Fruit fly (Drosophila melanogaster) whole organism, embryonic: ENCODE data around the gene CG15011.

ENCODE experiments used
- CG10543 ChIP-seq: fragments of 200-800 bp; sonication (Bioruptor generic); optimal IDR thresholded peaks from 3 replicates; lab custom pipeline; 2017; ENCODE audit warnings: missing biosample characterization, mild to moderate bottlenecking, missing genetic modification characterization, moderate library complexity
- CG11247 ChIP-seq: fragments of 200-800 bp; sonication (Bioruptor generic); IDR thresholded peaks from 2 replicates; pipeline ENCODE4 v1.3.6; 2022; ENCODE audit warnings: missing biosample characterization, missing genetic modification characterization
- CG11560 ChIP-seq: fragments of 200-800 bp; sonication (Bioruptor generic); IDR thresholded peaks from 3 replicates; pipeline ENCODE4 v1.3.6; 2022; ENCODE audit warnings: missing biosample characterization, missing genetic modification characterization
- CG11723 ChIP-seq: fragments of 200-800 bp; sonication (Bioruptor generic); optimal IDR thresholded peaks from 2 replicates; lab custom pipeline; 2017; ENCODE audit warnings: missing biosample characterization, mild to moderate bottlenecking, missing genetic modification characterization
- CG12071 ChIP-seq: fragments of 200-800 bp; sonication (Bioruptor generic); optimal IDR thresholded peaks from 3 replicates; lab custom pipeline; 2018; ENCODE audit warnings: missing biosample characterization, mild to moderate bottlenecking, missing genetic modification characterization
- CG12659 ChIP-seq: fragments of 200-800 bp; sonication (Bioruptor generic); optimal IDR thresholded peaks from 3 replicates; lab custom pipeline; 2017; ENCODE audit warnings: mild to moderate bottlenecking, missing biosample characterization, missing genetic modification reagents, missing genetic modification characterization
- CG13123 ChIP-seq: fragments of 200-800 bp; sonication (Bioruptor generic); optimal IDR thresholded peaks from 2 replicates; lab custom pipeline; 2016; ENCODE audit warnings: missing biosample characterization, missing genetic modification characterization
- CG1792 ChIP-seq: fragments of 200-800 bp; sonication (Bioruptor generic); optimal IDR thresholded peaks from 2 replicates; lab custom pipeline; 2016; ENCODE audit warnings: missing biosample characterization, missing genetic modification characterization
- CG18011 ChIP-seq: fragments of 200-800 bp; sonication (Bioruptor generic); optimal IDR thresholded peaks from 2 replicates; lab custom pipeline; 2017; ENCODE audit warnings: missing biosample characterization, missing genetic modification characterization, mild to moderate bottlenecking, moderate library complexity, missing genotype
- CG2120 ChIP-seq: fragments of 200-800 bp; sonication (Bioruptor generic); optimal IDR thresholded peaks from 3 replicates; lab custom pipeline; 2016; ENCODE audit warnings: missing biosample characterization, missing genetic modification characterization
- CG31365 ChIP-seq: fragments of 200-800 bp; sonication (Bioruptor generic); optimal IDR thresholded peaks from 2 replicates; lab custom pipeline; 2018; ENCODE audit warnings: missing biosample characterization, mild to moderate bottlenecking, missing genetic modification characterization
- CG3281 ChIP-seq: fragments of 200-800 bp; sonication (Bioruptor generic); optimal IDR thresholded peaks from 3 replicates; lab custom pipeline; 2017; ENCODE audit warnings: missing biosample characterization, mild to moderate bottlenecking, missing genetic modification characterization
- CG34376 ChIP-seq: fragments of 200-800 bp; sonication (Bioruptor generic); optimal IDR thresholded peaks from 2 replicates; lab custom pipeline; 2018; ENCODE audit warnings: missing biosample characterization, mild to moderate bottlenecking, missing genetic modification characterization
- CG4617 ChIP-seq: fragments of 200-800 bp; sonication (Bioruptor generic); optimal IDR thresholded peaks from 3 replicates; lab custom pipeline; 2016; ENCODE audit warnings: missing biosample characterization, missing genetic modification characterization, borderline replicate concordance
- CG4730 ChIP-seq: fragments of 200-800 bp; sonication (Bioruptor generic); IDR thresholded peaks from 2 replicates; pipeline ENCODE4 v1.3.6; 2022; ENCODE audit warnings: missing biosample characterization, missing genetic modification characterization
- CG5180 ChIP-seq: fragments of 200-800 bp; sonication (Bioruptor generic); optimal IDR thresholded peaks from 3 replicates; lab custom pipeline; 2017; ENCODE audit warnings: missing biosample characterization, missing genetic modification characterization, mild to moderate bottlenecking, moderate library complexity, missing genetic modification reagents
- CG5245 ChIP-seq: fragments of 200-800 bp; sonication (Bioruptor generic); optimal IDR thresholded peaks from 3 replicates; lab custom pipeline; 2016; ENCODE audit warnings: missing biosample characterization, missing genetic modification characterization
- CG8924 ChIP-seq: fragments of 200-800 bp; optimal IDR thresholded peaks from 3 replicates; lab custom pipeline; 2019; ENCODE audit warnings: missing biosample characterization, mild to moderate bottlenecking, missing genetic modification characterization, moderate library complexity
- CG9437 ChIP-seq: fragments of 200-800 bp; sonication (Bioruptor generic); optimal IDR thresholded peaks from 2 replicates; lab custom pipeline; 2018; ENCODE audit warnings: missing biosample characterization, mild to moderate bottlenecking, missing genetic modification characterization
- CG9727 ChIP-seq: fragments of 200-800 bp; sonication (Bioruptor generic); optimal IDR thresholded peaks from 3 replicates; lab custom pipeline; 2017; ENCODE audit warnings: missing biosample characterization, mild to moderate bottlenecking, missing genetic modification characterization
- CG9817 ChIP-seq: fragments of 200-800 bp; sonication (Bioruptor generic); optimal IDR thresholded peaks from 2 replicates; lab custom pipeline; 2018; ENCODE audit warnings: missing biosample characterization, mild to moderate bottlenecking, missing genetic modification characterization, moderate library complexity
- E2f2 ChIP-seq: fragments of 200-800 bp; sonication (Bioruptor generic); IDR thresholded peaks from 2 replicates; pipeline ENCODE4 v1.3.6; 2022; ENCODE audit warnings: missing biosample characterization, missing genetic modification characterization
- Gug ChIP-seq: fragments of 200-800 bp; sonication (Bioruptor generic); IDR thresholded peaks from 4 replicates; pipeline ENCODE4 v1.3.6; 2022; ENCODE audit warnings: missing biosample characterization, missing genetic modification characterization
- HmgZ ChIP-seq: fragments of 200-800 bp; sonication (Bioruptor generic); optimal IDR thresholded peaks from 2 replicates; lab custom pipeline; 2018; ENCODE audit warnings: missing biosample characterization, mild to moderate bottlenecking, missing genetic modification characterization
- Hsf ChIP-seq: fragments of 200-800 bp; sonication (Bioruptor generic); optimal IDR thresholded peaks from 3 replicates; lab custom pipeline; 2016; ENCODE audit warnings: missing biosample characterization, missing genetic modification characterization
- MBD-R2 ChIP-seq: fragments of 200-800 bp; sonication (Bioruptor generic); IDR thresholded peaks from 2 replicates; pipeline ENCODE4 v1.3.6; 2022; ENCODE audit warnings: missing biosample characterization, missing genetic modification characterization
- MESR4 ChIP-seq: fragments of 200-800 bp; sonication (Bioruptor generic); optimal IDR thresholded peaks from 2 replicates; lab custom pipeline; 2018; ENCODE audit warnings: missing biosample characterization, mild to moderate bottlenecking, missing genetic modification characterization, moderate library complexity
- Med ChIP-seq: fragments of 200-800 bp; sonication (Bioruptor generic); peaks from one replicate; lab custom pipeline; 2016; ENCODE audit warnings: missing biosample characterization, missing genetic modification characterization, mild to moderate bottlenecking, inconsistent platforms, moderate library complexity
- Optix ChIP-seq: fragments of 200-800 bp; sonication (Bioruptor generic); IDR thresholded peaks from 3 replicates; pipeline ENCODE4 v1.3.6; 2022; ENCODE audit warnings: missing biosample characterization, missing genetic modification characterization
- PHDP ChIP-seq: fragments of 200-800 bp; sonication (Bioruptor generic); optimal IDR thresholded peaks from 3 replicates; lab custom pipeline; 2018; ENCODE audit warnings: missing biosample characterization, mild to moderate bottlenecking, missing genetic modification characterization, moderate library complexity
- Pdp1 ChIP-seq, 2 experiments: fragments of 200-800 bp; sonication (Bioruptor generic); optimal IDR thresholded peaks; 3 replicates each; lab custom pipeline; 2016; ENCODE audit warnings: missing biosample characterization in 2 of 2, missing genetic modification characterization in 2 of 2, mild to moderate bottlenecking in 1 of 2, moderate library complexity in 1 of 2
- Sin3A ChIP-seq: fragments of >200 bp; optimal IDR thresholded peaks from 2 replicates; lab custom pipeline; 2018
- Sry-δ ChIP-seq: fragments of 200-800 bp; sonication (Bioruptor generic); optimal IDR thresholded peaks from 2 replicates; lab custom pipeline; 2016; ENCODE audit warnings: missing biosample characterization, missing genetic modification characterization
- Trl ChIP-seq, 3 experiments: fragments of >200 bp in 2 of 3; fragments of 200-800 bp in 1 of 3; sonication (Bioruptor generic) in 1 of 3; optimal IDR thresholded peaks; 2 replicates in 1 of 3; 3 replicates in 2 of 3; lab custom pipeline; 2016 to 2017; ENCODE audit warnings: missing biosample characterization in 1 of 3, missing genetic modification characterization in 1 of 3
- ash1 ChIP-seq: fragments of 200-800 bp; sonication (Bioruptor generic); optimal IDR thresholded peaks from 2 replicates; lab custom pipeline; 2018; ENCODE audit warnings: missing biosample characterization, mild to moderate bottlenecking, missing genetic modification characterization
- bbx ChIP-seq: fragments of 200-800 bp; sonication (Bioruptor generic); IDR thresholded peaks from 2 replicates; pipeline ENCODE4 v1.3.6; 2022; ENCODE audit warnings: missing biosample characterization, missing genetic modification characterization; ENCODE audit not compliant: partially characterized antibody
- bsh ChIP-seq, 2 experiments: fragments of 200-800 bp; sonication (Bioruptor generic); optimal IDR thresholded peaks; 2 replicates each; lab custom pipeline; 2017 to 2018; ENCODE audit warnings: mild to moderate bottlenecking in 2 of 2, missing biosample characterization in 2 of 2, missing genetic modification characterization in 2 of 2, moderate library complexity in 1 of 2
- ci ChIP-seq: fragments of 200-800 bp; sonication (Bioruptor generic); IDR thresholded peaks from 3 replicates; pipeline ENCODE4 v1.3.6; 2022; ENCODE audit warnings: missing biosample characterization, missing genetic modification characterization
- exex ChIP-seq: fragments of 200-800 bp; sonication (Bioruptor generic); optimal IDR thresholded peaks from 4 replicates; lab custom pipeline; 2018; ENCODE audit warnings: missing biosample characterization, mild to moderate bottlenecking, missing genetic modification characterization, moderate library complexity
- eyg ChIP-seq: fragments of 200-800 bp; sonication (Bioruptor generic); optimal IDR thresholded peaks from 3 replicates; lab custom pipeline; 2016; ENCODE audit warnings: missing biosample characterization, missing genetic modification characterization
- her ChIP-seq: fragments of 200-800 bp; sonication (Bioruptor generic); optimal IDR thresholded peaks from 2 replicates; lab custom pipeline; 2016; ENCODE audit warnings: missing biosample characterization, missing genetic modification characterization
- ind ChIP-seq: fragments of 200-800 bp; sonication (Bioruptor generic); optimal IDR thresholded peaks from 3 replicates; lab custom pipeline; 2016; ENCODE audit warnings: missing biosample characterization, missing genetic modification characterization
- lilli ChIP-seq: fragments of 200-800 bp; sonication (Bioruptor generic); optimal IDR thresholded peaks from 3 replicates; lab custom pipeline; 2016; ENCODE audit warnings: missing biosample characterization, missing genetic modification characterization
- lmd ChIP-seq: fragments of 200-800 bp; sonication (Bioruptor generic); IDR thresholded peaks from 2 replicates; pipeline ENCODE4 v1.3.6; 2022; ENCODE audit warnings: missing biosample characterization, missing genetic modification characterization
- pzg ChIP-seq: fragments of 200-800 bp; sonication (Bioruptor generic); optimal IDR thresholded peaks from 3 replicates; lab custom pipeline; 2018; ENCODE audit warnings: missing biosample characterization, mild to moderate bottlenecking, missing genetic modification characterization, moderate library complexity
- salm ChIP-seq: fragments of 200-800 bp; sonication (Bioruptor generic); optimal IDR thresholded peaks from 2 replicates; lab custom pipeline; 2018; ENCODE audit warnings: missing biosample characterization, mild to moderate bottlenecking, missing genetic modification characterization
- tin ChIP-seq: fragments of 200-800 bp; sonication (Bioruptor generic); optimal IDR thresholded peaks from 3 replicates; lab custom pipeline; 2016; ENCODE audit warnings: missing biosample characterization, missing genetic modification characterization
- ttk ChIP-seq: fragments of 200-800 bp; sonication (Bioruptor generic); IDR thresholded peaks from 2 replicates; pipeline ENCODE4 v2.1.2; 2022; ENCODE audit warnings: missing biosample characterization, missing genetic modification characterization
- vvl ChIP-seq: fragments of 200-800 bp; sonication (Bioruptor generic); IDR thresholded peaks from 2 replicates; pipeline ENCODE4 v1.3.6; 2022; ENCODE audit warnings: missing biosample characterization, missing genetic modification characterization
- wor ChIP-seq: fragments of 200-800 bp; sonication (Bioruptor generic); IDR thresholded peaks from 2 replicates; pipeline ENCODE4 v1.3.6; 2022; ENCODE audit warnings: missing biosample characterization, missing genetic modification characterization
- zfh1 ChIP-seq: fragments of 200-800 bp; sonication (Bioruptor generic); IDR thresholded peaks from 3 replicates; pipeline ENCODE4 v1.3.6; 2022; ENCODE audit warnings: missing biosample characterization, missing genetic modification characterization

Gene CG15011

DNA sequence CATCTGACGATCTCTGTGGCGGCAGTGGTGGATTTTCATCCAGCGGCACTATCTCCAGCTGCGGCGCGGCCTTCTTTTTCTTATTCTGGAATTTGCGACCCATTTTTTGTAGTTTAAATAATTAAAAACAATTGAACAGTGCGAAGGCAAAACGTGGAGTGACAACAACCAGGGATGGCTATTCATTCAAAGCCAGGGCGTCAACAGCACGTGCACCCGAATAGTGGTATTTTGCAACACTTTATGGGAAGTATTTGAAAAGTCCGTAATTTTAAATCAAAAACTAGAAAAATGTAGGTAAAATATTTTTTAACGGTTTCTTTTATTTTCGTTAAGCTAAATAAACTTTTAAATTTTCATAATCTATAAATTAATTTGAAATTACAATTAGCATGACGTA is 23.7 kb upstream of the CG15011 start, which contains the start of gene CG11583 (continued):
- no peak for TF ChIP-seq ttk
- no peak for TF ChIP-seq CG10543 (GFP tag; lab: Kevin White, UChicago)
- TF ChIP-seq PHDP (tag; lab: Kevin White, UChicago), result no peak
- peak; percentile 57 for TF ChIP-seq CG1792 (GFP tag; lab: Kevin White, UChicago)
- peak; percentile 93 for TF ChIP-seq Med (GFP tag; lab: Kevin White, UChicago)
- TF ChIP-seq exex, result no peak
- TF ChIP-seq bbx (GFP tag; lab: Robert Waterston, UW), result 0 out of 2 replicates have a peak, but pooled peaks have one; percentile 8
- peak; percentile 61 for TF ChIP-seq CG4617 (GFP tag; lab: Kevin White, UChicago)
- peak; percentile 63 for TF ChIP-seq CG12659 (GFP tag; lab: Kevin White, UChicago)
- TF ChIP-seq CG8924 (tag; lab: Kevin White, UChicago), result peak; percentile 21
- no peak for TF ChIP-seq wor (GFP tag; lab: Robert Waterston, UW)
- TF ChIP-seq CG2120 (GFP tag; lab: Kevin White, UChicago), result peak; percentile 73
- TF ChIP-seq CG13123 (GFP tag; lab: Kevin White, UChicago), result no peak
- TF ChIP-seq ci, result peak; percentile 64; the same call in 1 of the 3 replicates
- no peak for TF ChIP-seq CG18011 (GFP tag; lab: Kevin White, UChicago)
- TF ChIP-seq CG4730 (GFP tag; lab: Robert Waterston, UW), result no peak
- no peak for TF ChIP-seq bsh (GFP tag; optimal IDR thresholded peaks at IDR 0.05; lab: Kevin White, UChicago)
- peak; percentile 34; the same call in 1 of the 2 replicates for TF ChIP-seq vvl (GFP tag; lab: Robert Waterston, UW)
- no peak for TF ChIP-seq lilli
- peak in 1 of 2 experiments; percentile 28 for TF ChIP-seq Pdp1 (GFP tag; optimal IDR thresholded peaks at IDR 0.05; lab: Kevin White, UChicago)
- no peak for TF ChIP-seq CG34376 (GFP tag; lab: Kevin White, UChicago)
- peak; percentile 9; the same call in 1 of the 2 replicates for TF ChIP-seq CG11247 (GFP tag; lab: Robert Waterston, UW)
- TF ChIP-seq CG9727 (GFP tag; lab: Kevin White, UChicago), result no peak
- TF ChIP-seq eyg, result no peak
- TF ChIP-seq Trl (optimal IDR thresholded peaks at IDR 0.05; lab: Kevin White, UChicago), result no peak
- TF ChIP-seq Trl (GFP tag; optimal IDR thresholded peaks at IDR 0.05; lab: Kevin White, UChicago), result peak; percentile 34
- TF ChIP-seq CG3281, result peak; percentile 86
- TF ChIP-seq tin (GFP tag; lab: Kevin White, UChicago), result peak; percentile 35
- peak; percentile 81 for TF ChIP-seq E2f2 (GFP tag; lab: Robert Waterston, UW)
- no peak for TF ChIP-seq CG5180
- TF ChIP-seq CG12071 (GFP tag; lab: Kevin White, UChicago), result no peak
- TF ChIP-seq MESR4, result peak; percentile 83
- TF ChIP-seq Optix (GFP tag; lab: Robert Waterston, UW), result no peak
- TF ChIP-seq CG31365 (tag; lab: Kevin White, UChicago), result no peak
- peak; percentile 89 for TF ChIP-seq MBD-R2
- TF ChIP-seq lmd (GFP tag; lab: Robert Waterston, UW), result no peak
- peak; percentile 36 for TF ChIP-seq ind (GFP tag; lab: Kevin White, UChicago)
- no peak for TF ChIP-seq CG9437 (GFP tag; lab: Kevin White, UChicago)
- TF ChIP-seq HmgZ (tag; lab: Kevin White, UChicago), result peak; percentile 52
- TF ChIP-seq CG11723 (GFP tag; lab: Kevin White, UChicago), result no peak
- peak; percentile 76 for TF ChIP-seq pzg (GFP tag; lab: Kevin White, UChicago)
- peak; percentile 18 for TF ChIP-seq Hsf (GFP tag; lab: Kevin White, UChicago)
- TF ChIP-seq CG5245 (GFP tag; lab: Kevin White, UChicago), result peak; percentile 15
- TF ChIP-seq CG11560 (tag; lab: Robert Waterston, UW), result no peak
- TF ChIP-seq her (GFP tag; lab: Kevin White, UChicago), result peak; percentile 31
- TF ChIP-seq ash1, result no peak
- no peak for TF ChIP-seq zfh1
- no peak for TF ChIP-seq CG9817 (tag; lab: Kevin White, UChicago)
- TF ChIP-seq Sin3A (lab: Kevin White, UChicago), result peak; percentile 33
- TF ChIP-seq Gug (GFP tag; lab: Robert Waterston, UW), result 0 out of 4 replicates have a peak, but pooled peaks have one; percentile 30
- no peak for TF ChIP-seq salm
- peak; percentile 47 for TF ChIP-seq Sry-δ (GFP tag; lab: Kevin White, UChicago)
